Worm (Caenorhabditis elegans) whole organism, dauer: Measurements from ENCODE around the gene lin-12.

Experiments
- unc-62 ChIP-seq: sonication (generic microtip); optimal IDR thresholded peaks from 2 replicates; lab custom pipeline; 2017; ENCODE audit warnings: missing biosample characterization, missing genetic modification reagents, missing genetic modification characterization

Gene lin-12

ce11 chrIII:9051119-9051597 lies 20.1 kb downstream of the lin-12 start:
- TF ChIP-seq unc-62, result no peak

ce11 chrIII:9050600-9050999 lies 20.7 kb downstream of the lin-12 start, which contains the start of gene ikke-1:
Gene ikke-1, minus strand, starts transcription at chrIII:9050700.
- TF ChIP-seq unc-62, result no peak

- no peak for TF ChIP-seq unc-62
Observed at ce11 chrIII:9047260-9047659, 24.0 kb downstream of the lin-12 start.

- TF ChIP-seq unc-62, result no peak
Observed at ce11 chrIII:9045838-9046237, 25.4 kb downstream of the lin-12 start, which contains the start of gene R107.2. Gene R107.2, minus strand, starts transcription at chrIII:9045938.

ce11 chrIII:9043200-9043599 lies 28.1 kb downstream of the lin-12 start, which contains the start of gene nac-2:
Gene nac-2, minus strand, starts transcription at chrIII:9043300.
- no peak for TF ChIP-seq unc-62

- no peak for TF ChIP-seq unc-62
Observed at ce11 chrIII:9037658-9038057, 33.6 kb downstream of the lin-12 start, which contains the start of gene R107.9. Gene R107.9, plus strand, starts transcription at chrIII:9037958.

- no peak for TF ChIP-seq unc-62
Observed at ce11 chrIII:9035037-9035436, 36.2 kb downstream of the lin-12 start.

ce11 chrIII:9034133-9034532 lies 37.1 kb downstream of the lin-12 start:
- TF ChIP-seq unc-62, result no peak

- no peak for TF ChIP-seq unc-62
Observed at ce11 chrIII:9030818-9031217, 40.5 kb downstream of the lin-12 start.

- no peak for TF ChIP-seq unc-62
Observed at ce11 chrIII:9026951-9027350, 44.3 kb downstream of the lin-12 start, which contains the start of gene F59B2.13. Gene F59B2.13, minus strand, starts transcription at chrIII:9027051.

- no peak for TF ChIP-seq unc-62
Observed at ce11 chrIII:9023601-9024000, 47.7 kb downstream of the lin-12 start.

- TF ChIP-seq unc-62, result no peak
Observed at ce11 chrIII:9022535-9022934, 48.7 kb downstream of the lin-12 start, which contains the start of gene F59B2.14. Gene F59B2.14, minus strand, starts transcription at chrIII:9022635.

- TF ChIP-seq unc-62, result no peak
Observed at ce11 chrIII:9017181-9017651, 54.1 kb downstream of the lin-12 start, which contains the start of gene F59B2.12. Gene F59B2.12, plus strand, starts transcription at chrIII:9017601.

- no peak for TF ChIP-seq unc-62
Observed at ce11 chrIII:9012309-9012708, 59.0 kb downstream of the lin-12 start, which contains the start of gene F59B2.9. Gene F59B2.9, minus strand, starts transcription at chrIII:9012409.
